Worm (Caenorhabditis elegans) whole organism, young adult: ENCODE results near the gene srh-218.

Source experiments
- B0019.2 ChIP-seq: fragments of 200-800 bp; sonication (Bioruptor generic); conservative IDR thresholded peaks from 2 replicates; pipeline ENCODE4 v1.3.6; 2022; ENCODE audit warnings: missing genetic modification reagents, missing genetic modification characterization, missing compliant biosample characterization
- B0035.1 ChIP-seq: sonication (generic microtip); optimal IDR thresholded peaks from 2 replicates; lab custom pipeline; 2016; ENCODE audit warnings: missing genetic modification characterization, mild to moderate bottlenecking, missing compliant biosample characterization, missing genotype, missing genetic modification reagents
- B0336.3 ChIP-seq: fragments of 200-800 bp; sonication (Bioruptor generic); IDR thresholded peaks from 2 replicates; pipeline ENCODE4 v1.3.6; 2022; ENCODE audit warnings: missing genetic modification characterization, missing compliant biosample characterization
- C06A6.2 ChIP-seq: fragments of 200-800 bp; sonication (Bioruptor generic); conservative IDR thresholded peaks from 2 replicates; pipeline ENCODE4 v1.3.6; 2022; ENCODE audit warnings: missing genetic modification characterization, missing compliant biosample characterization
- D2030.7 ChIP-seq: fragments of 200-800 bp; sonication (Bioruptor generic); IDR thresholded peaks from 2 replicates; pipeline ENCODE4 v1.3.6; 2022; ENCODE audit warnings: missing genetic modification reagents, missing genetic modification characterization, missing compliant biosample characterization
- F33H1.4 ChIP-seq: fragments of 200-800 bp; sonication (Bioruptor generic); IDR thresholded peaks from 2 replicates; pipeline ENCODE4 v1.3.6; 2022; ENCODE audit warnings: missing genetic modification reagents, missing genetic modification characterization, missing compliant biosample characterization
- F52B5.7 ChIP-seq: sonication (generic microtip); optimal IDR thresholded peaks from 2 replicates; lab custom pipeline; 2016; ENCODE audit warnings: mild to moderate bottlenecking, missing genetic modification characterization, missing compliant biosample characterization
- F57A8.1 ChIP-seq: fragments of 200-800 bp; sonication (Bioruptor generic); optimal IDR thresholded peaks from 2 replicates; lab custom pipeline; 2018; ENCODE audit warnings: mild to moderate bottlenecking, missing genetic modification characterization, moderate library complexity, missing compliant biosample characterization
- K11D2.4 ChIP-seq: fragments of 200-800 bp; sonication (Bioruptor generic); IDR thresholded peaks from 2 replicates; pipeline ENCODE4 v1.3.6; 2022; ENCODE audit warnings: missing genetic modification reagents, missing genetic modification characterization, missing compliant biosample characterization
- K12H6.12 ChIP-seq: fragments of 200-800 bp; sonication (Bioruptor generic); optimal IDR thresholded peaks from 2 replicates; lab custom pipeline; 2018; ENCODE audit warnings: mild to moderate bottlenecking, missing genetic modification characterization, missing compliant biosample characterization
- T07F8.4 ChIP-seq: sonication (generic microtip); optimal IDR thresholded peaks from 2 replicates; lab custom pipeline; 2016; ENCODE audit warnings: mild to moderate bottlenecking, missing genetic modification characterization, moderate library complexity, missing compliant biosample characterization
- Y53G8AR.9 ChIP-seq: fragments of 200-800 bp; sonication (Bioruptor generic); conservative IDR thresholded peaks from 2 replicates; pipeline ENCODE4 v1.3.6; 2022; ENCODE audit warnings: missing genetic modification reagents, missing genetic modification characterization, missing compliant biosample characterization
- Y56A3A.18 ChIP-seq: fragments of 200-800 bp; sonication (Bioruptor generic); IDR thresholded peaks from 2 replicates; pipeline ENCODE4 v1.3.6; 2022; ENCODE audit warnings: missing genetic modification reagents, missing genetic modification characterization, missing compliant biosample characterization
- aptf-3 ChIP-seq: fragments of 200-800 bp; sonication (Bioruptor generic); IDR thresholded peaks from 2 replicates; pipeline ENCODE4 v1.3.6; 2022; ENCODE audit warnings: missing genetic modification characterization, missing compliant biosample characterization
- atf-7 ChIP-seq: sonication (generic microtip); optimal IDR thresholded peaks from 2 replicates; lab custom pipeline; 2017; ENCODE audit warnings: mild to moderate bottlenecking, missing genetic modification characterization, missing compliant biosample characterization
- attf-3 ChIP-seq: fragments of 200-800 bp; sonication (Bioruptor generic); conservative IDR thresholded peaks from 2 replicates; pipeline ENCODE4 v1.3.6; 2022; ENCODE audit warnings: missing genetic modification reagents, missing genetic modification characterization, missing compliant biosample characterization
- bed-1 ChIP-seq: fragments of 200-800 bp; sonication (Bioruptor generic); IDR thresholded peaks from 2 replicates; pipeline ENCODE4 v1.3.6; 2022; ENCODE audit warnings: missing genetic modification reagents, missing genetic modification characterization, missing compliant biosample characterization
- ccch-3 ChIP-seq: fragments of 200-800 bp; sonication (Bioruptor generic); optimal IDR thresholded peaks from 2 replicates; lab custom pipeline; 2018; ENCODE audit warnings: mild to moderate bottlenecking, missing genetic modification characterization, missing compliant biosample characterization
- ceh-27 ChIP-seq: fragments of 200-800 bp; sonication (Bioruptor generic); optimal IDR thresholded peaks from 2 replicates; lab custom pipeline; 2018; ENCODE audit warnings: mild to moderate bottlenecking, missing genetic modification characterization, moderate library complexity, missing compliant biosample characterization
- chd-7 ChIP-seq: sonication (generic microtip); optimal IDR thresholded peaks from 2 replicates; lab custom pipeline; 2016; ENCODE audit warnings: mild to moderate bottlenecking, missing genetic modification characterization, moderate library complexity, missing compliant biosample characterization
- efl-1 ChIP-seq: fragments of 150-350 bp; optimal IDR thresholded peaks from 2 replicates; lab custom pipeline; 2014; ENCODE audit warnings: missing biosample characterization, missing genetic modification reagents, missing genetic modification characterization
- egl-44 ChIP-seq: fragments of 200-800 bp; sonication (Bioruptor generic); IDR thresholded peaks from 2 replicates; pipeline ENCODE4 v1.3.6; 2022; ENCODE audit warnings: missing genetic modification reagents, missing genetic modification characterization, missing compliant biosample characterization
- ets-4 ChIP-seq: fragments of 200-800 bp; sonication (Bioruptor generic); optimal IDR thresholded peaks from 2 replicates; lab custom pipeline; 2018; ENCODE audit warnings: mild to moderate bottlenecking, missing genetic modification characterization, missing compliant biosample characterization
- him-1 ChIP-seq: sonication (generic microtip); optimal IDR thresholded peaks from 2 replicates; lab custom pipeline; 2016; ENCODE audit warnings: missing genotype, missing genetic modification reagents, missing genetic modification characterization, missing compliant biosample characterization
- hlh-12 ChIP-seq: sonication (generic microtip); optimal IDR thresholded peaks from 2 replicates; lab custom pipeline; 2016; ENCODE audit warnings: missing genetic modification characterization, missing compliant biosample characterization
- hmg-1.2 ChIP-seq: fragments of 200-800 bp; sonication (Bioruptor generic); IDR thresholded peaks from 2 replicates; pipeline ENCODE4 v1.3.6; 2022; ENCODE audit warnings: missing genetic modification reagents, missing genetic modification characterization, missing compliant biosample characterization
- hsf-1 ChIP-seq: fragments of 200-800 bp; sonication (Bioruptor generic); IDR thresholded peaks from 2 replicates; pipeline ENCODE4 v1.3.6; 2022; ENCODE audit warnings: missing genetic modification reagents, missing genetic modification characterization, missing compliant biosample characterization
- let-607 ChIP-seq, 2 experiments: fragments of 200-800 bp in 1 of 2; sonication (Bioruptor generic) in 1 of 2; sonication (generic microtip) in 1 of 2; optimal IDR thresholded peaks; 2 replicates each; lab custom pipeline; 2016 to 2018; ENCODE audit warnings: mild to moderate bottlenecking in 2 of 2, missing compliant biosample characterization in 2 of 2, missing genetic modification characterization in 2 of 2, moderate library complexity in 2 of 2, missing genotype in 1 of 2
- lin-40 ChIP-seq: sonication (generic microtip); optimal IDR thresholded peaks from 2 replicates; lab custom pipeline; 2016; ENCODE audit warnings: missing genetic modification characterization, mild to moderate bottlenecking, missing compliant biosample characterization, missing genotype, missing genetic modification reagents
- lin-54 ChIP-seq: fragments of 200-800 bp; sonication (Bioruptor generic); optimal IDR thresholded peaks from 2 replicates; lab custom pipeline; 2018; ENCODE audit warnings: mild to moderate bottlenecking, missing genetic modification characterization, missing compliant biosample characterization
- lir-1 ChIP-seq: fragments of 200-800 bp; sonication (Bioruptor generic); conservative IDR thresholded peaks from 2 replicates; pipeline ENCODE4 v1.3.6; 2022; ENCODE audit warnings: missing genetic modification reagents, missing genetic modification characterization, missing compliant biosample characterization
- lsy-27 ChIP-seq: sonication (generic microtip); optimal IDR thresholded peaks from 2 replicates; lab custom pipeline; 2017; ENCODE audit warnings: missing genetic modification characterization, mild to moderate bottlenecking, missing compliant biosample characterization, antibody characterized with exemption, missing genotype, borderline replicate concordance; ENCODE audit not compliant: insufficient read depth
- madf-6 ChIP-seq: fragments of 200-800 bp; sonication (Bioruptor generic); IDR thresholded peaks from 2 replicates; pipeline ENCODE4 v1.3.6; 2022; ENCODE audit warnings: missing genetic modification reagents, missing genetic modification characterization, missing compliant biosample characterization
- mel-28 ChIP-seq: sonication (generic microtip); optimal IDR thresholded peaks from 2 replicates; lab custom pipeline; 2016; ENCODE audit warnings: borderline replicate concordance, mild to moderate bottlenecking, missing genetic modification characterization, missing compliant biosample characterization
- mes-4 ChIP-seq: sonication (generic microtip); optimal IDR thresholded peaks from 2 replicates; lab custom pipeline; 2016; ENCODE audit warnings: missing genotype, missing genetic modification characterization, missing compliant biosample characterization
- nfya-2 ChIP-seq: fragments of 200-800 bp; sonication (Bioruptor generic); IDR thresholded peaks from 2 replicates; pipeline ENCODE4 v1.3.6; 2022; ENCODE audit warnings: missing genetic modification reagents, missing genetic modification characterization, missing compliant biosample characterization
- nfyb-1 ChIP-seq: fragments of 200-800 bp; sonication (Bioruptor generic); IDR thresholded peaks from 2 replicates; pipeline ENCODE4 v1.3.6; 2022; ENCODE audit warnings: missing genetic modification reagents, missing genetic modification characterization, missing compliant biosample characterization
- nhr-90 ChIP-seq: sonication (generic microtip); optimal IDR thresholded peaks from 2 replicates; lab custom pipeline; 2016; ENCODE audit warnings: missing genotype, mild to moderate bottlenecking, missing genetic modification characterization, missing compliant biosample characterization
- pha-4 ChIP-seq: fragments of 150-350 bp; sonication (generic microtip); optimal IDR thresholded peaks from 2 replicates; lab custom pipeline; 2014; ENCODE audit warnings: missing biosample characterization, missing genetic modification reagents, missing genetic modification characterization
- sdz-38 ChIP-seq: sonication (generic microtip); optimal IDR thresholded peaks from 2 replicates; lab custom pipeline; 2016; ENCODE audit warnings: missing genotype, missing genetic modification characterization, missing compliant biosample characterization
- sea-2 ChIP-seq: fragments of 200-800 bp; sonication (Bioruptor generic); IDR thresholded peaks from 2 replicates; pipeline ENCODE4 v1.3.6; 2022; ENCODE audit warnings: missing genetic modification characterization, missing compliant biosample characterization
- somi-1 ChIP-seq: fragments of 200-800 bp; sonication (Bioruptor generic); optimal IDR thresholded peaks from 2 replicates; lab custom pipeline; 2018; ENCODE audit warnings: mild to moderate bottlenecking, missing genetic modification characterization, missing compliant biosample characterization
- tbp1 ChIP-seq: fragments of 200-800 bp; sonication (Bioruptor generic); optimal IDR thresholded peaks from 2 replicates; lab custom pipeline; 2018; ENCODE audit warnings: mild to moderate bottlenecking, missing genetic modification characterization, missing compliant biosample characterization
- unc-62 ChIP-seq: fragments of 150-350 bp; optimal IDR thresholded peaks from 2 replicates; lab custom pipeline; 2014; ENCODE audit warnings: missing biosample characterization, missing genetic modification reagents, missing genetic modification characterization
- ztf-18 ChIP-seq: sonication (generic microtip); optimal IDR thresholded peaks from 2 replicates; lab custom pipeline; 2016; ENCODE audit warnings: missing genotype, mild to moderate bottlenecking, missing genetic modification characterization, missing compliant biosample characterization
- ztf-22 ChIP-seq: fragments of 200-800 bp; sonication (Bioruptor generic); optimal IDR thresholded peaks from 2 replicates; lab custom pipeline; 2018; ENCODE audit warnings: mild to moderate bottlenecking, missing genetic modification characterization, moderate library complexity, missing compliant biosample characterization
- ztf-6 ChIP-seq: fragments of 200-800 bp; sonication (Bioruptor generic); IDR thresholded peaks from 2 replicates; pipeline ENCODE4 v1.3.6; 2022; ENCODE audit warnings: missing genetic modification reagents, missing genetic modification characterization, missing compliant biosample characterization

The srh-218 gene

DNA sequence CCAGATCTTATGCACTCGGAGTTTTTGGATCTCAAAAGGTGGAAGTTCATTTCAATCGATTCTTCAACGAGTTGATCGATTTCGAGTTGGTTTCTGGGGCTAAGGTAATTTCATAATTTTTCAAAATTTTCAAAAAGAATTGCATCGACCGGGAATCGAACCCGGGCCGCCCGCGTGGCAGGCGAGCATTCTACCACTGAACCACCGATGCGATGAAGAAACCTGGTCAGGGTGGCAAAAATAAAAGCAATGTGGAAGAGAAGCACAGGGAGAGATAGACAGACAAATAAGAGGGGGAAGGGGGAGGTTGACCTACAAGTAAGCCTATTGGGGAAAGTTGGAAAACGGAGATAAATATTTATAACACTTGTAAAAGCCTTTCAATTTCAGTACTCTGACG is 11.3 kb downstream of the srh-218 start (continued):
- TF ChIP-seq Y56A3A.18 (GFP tag; lab: Robert Waterston, UW) (peak; percentile 71; the same call in 1 of the 2 replicates), somi-1 (GFP tag; lab: Kevin White, UChicago) (peak; percentile 10), him-1 (peak; percentile 20), F52B5.7 (tag; lab: Kevin White, UChicago) (peak; percentile 53), attf-3 (no peak), nfyb-1 (GFP tag; lab: Robert Waterston, UW) (0 out of 2 replicates have a peak, but pooled peaks have one; percentile 52), nfya-2 (GFP tag; lab: Robert Waterston, UW) (no peak), ceh-27 (GFP tag; lab: Kevin White, UChicago) (peak; percentile 44)

DNA sequence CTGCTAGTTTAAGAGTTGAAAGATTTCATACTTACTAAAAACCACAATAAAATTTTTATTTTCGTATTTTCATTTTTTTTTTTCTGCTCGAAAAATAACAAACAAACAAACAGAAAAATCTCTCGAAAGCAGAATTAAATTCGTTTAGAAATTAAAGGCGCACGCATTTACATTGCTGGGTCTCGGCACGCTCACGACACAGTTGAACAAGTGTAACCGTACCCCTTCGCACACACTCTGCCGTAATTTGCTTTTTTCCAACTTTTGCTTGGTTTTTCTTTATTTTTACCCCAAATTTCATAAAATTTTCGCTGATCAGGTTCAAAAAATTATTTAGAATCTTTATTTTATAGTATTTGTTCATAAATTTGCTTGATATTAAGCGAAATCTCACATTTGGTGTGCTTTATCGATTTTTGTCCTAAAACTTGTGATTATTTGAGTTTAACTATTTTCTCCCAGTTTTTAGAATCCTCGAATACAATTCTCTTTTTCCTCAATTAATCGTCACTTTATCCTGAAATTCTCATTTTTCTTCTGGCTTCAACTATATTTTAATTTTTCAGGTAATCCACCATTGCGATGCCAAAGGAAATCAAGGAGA is 17.9 kb downstream of the srh-218 start, which contains the start of gene rpl-38:
Gene rpl-38 (plus strand): TSS at position 554 of the 604 bp plus-strand sequence.
- TF ChIP-seq hlh-12 (no peak), efl-1 (GFP tag; lab: Kevin White, UChicago) (peak; percentile 58), B0019.2 (GFP tag; lab: Robert Waterston, UW) (peak; percentile 37; the same call in 1 of the 2 replicates), ztf-22 (GFP tag; lab: Kevin White, UChicago) (no peak), atf-7 (tag; lab: Kevin White, UChicago) (no peak), hsf-1 (GFP tag; lab: Robert Waterston, UW) (peak; percentile 60; the same call in 1 of the 2 replicates), D2030.7 (GFP tag; lab: Robert Waterston, UW) (peak; percentile 84), sdz-38 (tag; lab: Kevin White, UChicago) (no peak), F33H1.4 (peak; percentile 99), ceh-27 (GFP tag; lab: Kevin White, UChicago) (peak; percentile 62), tbp1 (GFP tag; lab: Kevin White, UChicago) (peak; percentile 70), C06A6.2 (GFP tag; lab: Robert Waterston, UW) (no peak), B0336.3 (GFP tag; lab: Robert Waterston, UW) (peak; percentile 40; the same call in 1 of the 2 replicates), nhr-90 (tag; lab: Kevin White, UChicago) (no peak), lsy-27 (tag; lab: Kevin White, UChicago) (peak; percentile 34), egl-44 (GFP tag; lab: Robert Waterston, UW) (no peak), T07F8.4 (no peak), bed-1 (GFP tag; lab: Robert Waterston, UW) (no peak), let-607 (tag; optimal IDR thresholded peaks at IDR 0.05; lab: Kevin White, UChicago) (no peak), chd-7 (no peak), lin-54 (GFP tag; lab: Kevin White, UChicago) (peak; percentile 76), K12H6.12 (tag; lab: Kevin White, UChicago) (peak; percentile 30), mes-4 (tag; lab: Kevin White, UChicago) (no peak), madf-6 (GFP tag; lab: Robert Waterston, UW) (peak; percentile 91), lir-1 (no peak), mel-28 (tag; lab: Kevin White, UChicago) (peak; percentile 2), ets-4 (no peak), ztf-18 (tag; lab: Kevin White, UChicago) (peak; percentile 31), unc-62 (GFP tag; lab: Kevin White, UChicago) (no peak), lin-40 (tag; lab: Kevin White, UChicago) (peak; percentile 78), sea-2 (GFP tag; lab: Robert Waterston, UW) (no peak), F57A8.1 (GFP tag; lab: Kevin White, UChicago) (no peak), ccch-3 (GFP tag; lab: Kevin White, UChicago) (no peak), B0035.1 (no peak), ztf-6 (GFP tag; lab: Robert Waterston, UW) (no peak), K11D2.4 (GFP tag; lab: Robert Waterston, UW) (no peak), pha-4 (tag; lab: Kevin White, UChicago) (no peak), Y53G8AR.9 (GFP tag; lab: Robert Waterston, UW) (peak; percentile 79), hmg-1.2 (GFP tag; lab: Robert Waterston, UW) (peak; percentile 63), aptf-3 (GFP tag; lab: Robert Waterston, UW) (no peak)
